Fruit fly (Drosophila melanogaster) whole organism, embryonic: ENCODE data around the gene armi.

Experiments
- Antp ChIP-seq: fragments of 200-800 bp; sonication (Bioruptor generic); optimal IDR thresholded peaks from 3 replicates; lab custom pipeline; 2016; ENCODE audit warnings: missing biosample characterization, missing genetic modification characterization
- Atf-2 ChIP-seq: fragments of 200-800 bp; sonication (Bioruptor generic); optimal IDR thresholded peaks from 2 replicates; lab custom pipeline; 2016; ENCODE audit warnings: missing biosample characterization, missing genetic modification characterization
- Blimp-1 ChIP-seq: fragments of 200-800 bp; sonication (Bioruptor generic); optimal IDR thresholded peaks from 3 replicates; lab custom pipeline; 2018; ENCODE audit warnings: missing biosample characterization, missing genetic modification characterization, mild to moderate bottlenecking, moderate library complexity, missing genetic modification reagents
- C15 ChIP-seq: fragments of 200-800 bp; sonication (Bioruptor generic); IDR thresholded peaks from 3 replicates; pipeline ENCODE4 v1.3.6; 2022; ENCODE audit warnings: missing biosample characterization, missing genetic modification characterization
- CG11398 ChIP-seq: fragments of 200-800 bp; sonication (Bioruptor generic); optimal IDR thresholded peaks from 2 replicates; lab custom pipeline; 2016; ENCODE audit warnings: missing biosample characterization, missing genetic modification characterization
- CG12744 ChIP-seq: fragments of 200-800 bp; sonication (Bioruptor generic); optimal IDR thresholded peaks from 2 replicates; lab custom pipeline; 2016; ENCODE audit warnings: missing biosample characterization, missing genetic modification characterization
- CG14965 ChIP-seq: fragments of 200-800 bp; sonication (Bioruptor generic); optimal IDR thresholded peaks from 2 replicates; lab custom pipeline; 2016; ENCODE audit warnings: missing biosample characterization, missing genetic modification characterization, borderline replicate concordance
- CG15269 ChIP-seq: fragments of 200-800 bp; sonication (Bioruptor generic); optimal IDR thresholded peaks from 2 replicates; lab custom pipeline; 2018; ENCODE audit warnings: missing biosample characterization, mild to moderate bottlenecking, missing genetic modification characterization, moderate library complexity
- CG1603 ChIP-seq: fragments of 200-800 bp; sonication (Bioruptor generic); optimal IDR thresholded peaks from 2 replicates; lab custom pipeline; 2019; ENCODE audit warnings: missing biosample characterization, mild to moderate bottlenecking, missing genetic modification characterization, moderate library complexity
- CG16779 ChIP-seq: fragments of 200-800 bp; sonication (Bioruptor generic); IDR thresholded peaks from 2 replicates; pipeline ENCODE4 v1.3.6; 2022; ENCODE audit warnings: missing biosample characterization, missing genetic modification characterization
- CG18619 ChIP-seq: fragments of 200-800 bp; sonication (Bioruptor generic); optimal IDR thresholded peaks from 3 replicates; lab custom pipeline; 2017; ENCODE audit warnings: missing biosample characterization, mild to moderate bottlenecking, missing genetic modification characterization
- CG2678 ChIP-seq: fragments of 200-800 bp; sonication (Bioruptor generic); optimal IDR thresholded peaks from 3 replicates; lab custom pipeline; 2019; ENCODE audit warnings: missing biosample characterization, mild to moderate bottlenecking, missing genetic modification characterization, moderate library complexity
- CG31224 ChIP-seq: fragments of 200-800 bp; sonication (Bioruptor generic); IDR thresholded peaks from 2 replicates; pipeline ENCODE4 v1.3.6; 2022; ENCODE audit warnings: missing biosample characterization, missing genetic modification characterization
- CG34422 ChIP-seq: fragments of 200-800 bp; sonication (Bioruptor generic); IDR thresholded peaks from 3 replicates; pipeline ENCODE4 v1.3.6; 2022; ENCODE audit warnings: missing biosample characterization, missing genetic modification characterization
- CG4617 ChIP-seq: fragments of 200-800 bp; sonication (Bioruptor generic); optimal IDR thresholded peaks from 3 replicates; lab custom pipeline; 2016; ENCODE audit warnings: missing biosample characterization, missing genetic modification characterization, borderline replicate concordance
- CG4820 ChIP-seq: fragments of 200-800 bp; sonication (Bioruptor generic); optimal IDR thresholded peaks from 3 replicates; lab custom pipeline; 2016; ENCODE audit warnings: missing biosample characterization, missing genetic modification characterization
- CG6272 ChIP-seq: fragments of 200-800 bp; sonication (Bioruptor generic); IDR thresholded peaks from 2 replicates; pipeline ENCODE4 v1.3.6; 2022; ENCODE audit warnings: missing biosample characterization, missing genetic modification characterization
- CG6791 ChIP-seq: fragments of 200-800 bp; sonication (Bioruptor generic); IDR thresholded peaks from 3 replicates; pipeline ENCODE4 v1.3.6; 2022; ENCODE audit warnings: missing biosample characterization, missing genetic modification characterization; ENCODE audit not compliant: partially characterized antibody
- CG8290 ChIP-seq, 3 experiments: fragments of 200-800 bp; sonication (Bioruptor generic); optimal IDR thresholded peaks; 2 replicates each; lab custom pipeline; 2016 to 2019; ENCODE audit warnings: missing biosample characterization in 3 of 3, missing genetic modification characterization in 3 of 3, mild to moderate bottlenecking in 2 of 3, moderate library complexity in 1 of 3
- CG8388 ChIP-seq: fragments of 200-800 bp; sonication (Bioruptor generic); optimal IDR thresholded peaks from 2 replicates; lab custom pipeline; 2019; ENCODE audit warnings: missing biosample characterization, mild to moderate bottlenecking, missing genetic modification characterization, moderate library complexity
- CG8924 ChIP-seq: fragments of 200-800 bp; optimal IDR thresholded peaks from 3 replicates; lab custom pipeline; 2019; ENCODE audit warnings: missing biosample characterization, mild to moderate bottlenecking, missing genetic modification characterization, moderate library complexity
- CkIIα-i1 ChIP-seq: fragments of 200-800 bp; sonication (Bioruptor generic); IDR thresholded peaks from 2 replicates; pipeline ENCODE4 v1.3.6; 2022; ENCODE audit warnings: missing biosample characterization, missing genetic modification characterization
- Dip3 ChIP-seq: fragments of 200-800 bp; sonication (Bioruptor generic); optimal IDR thresholded peaks from 3 replicates; lab custom pipeline; 2016; ENCODE audit warnings: missing biosample characterization, missing genetic modification characterization
- Ets65A ChIP-seq: fragments of 200-800 bp; sonication (Bioruptor generic); peaks from one replicate; lab custom pipeline; 2016; ENCODE audit warnings: missing biosample characterization, missing genetic modification characterization
- GATAe ChIP-seq: fragments of 200-800 bp; sonication (Bioruptor generic); conservative IDR thresholded peaks from 2 replicates; pipeline ENCODE4 v1.3.6; 2022; ENCODE audit warnings: missing biosample characterization, missing genetic modification characterization
- HHEX ChIP-seq: fragments of 200-800 bp; sonication (Bioruptor generic); optimal IDR thresholded peaks from 3 replicates; lab custom pipeline; 2017; ENCODE audit warnings: missing biosample characterization, mild to moderate bottlenecking, missing genetic modification characterization, missing genetic modification reagents
- HLH4C ChIP-seq: fragments of 200-800 bp; sonication (Bioruptor generic); IDR thresholded peaks from 3 replicates; pipeline ENCODE4 v1.3.6; 2022; ENCODE audit warnings: missing biosample characterization, missing genetic modification characterization; ENCODE audit not compliant: partially characterized antibody
- HmgZ ChIP-seq: fragments of 200-800 bp; sonication (Bioruptor generic); optimal IDR thresholded peaks from 2 replicates; lab custom pipeline; 2018; ENCODE audit warnings: missing biosample characterization, mild to moderate bottlenecking, missing genetic modification characterization
- NFAT ChIP-seq: fragments of 200-800 bp; sonication (Bioruptor generic); IDR thresholded peaks from 2 replicates; pipeline ENCODE4 v1.3.6; 2022; ENCODE audit warnings: missing biosample characterization, missing genetic modification characterization
- Ravus ChIP-seq: fragments of 200-800 bp; sonication (Bioruptor generic); IDR thresholded peaks from 2 replicates; pipeline ENCODE4 v1.3.6; 2022; ENCODE audit warnings: missing biosample characterization, missing genetic modification characterization
- Side ChIP-seq: fragments of 200-800 bp; sonication (Bioruptor generic); optimal IDR thresholded peaks from 2 replicates; lab custom pipeline; 2016; ENCODE audit warnings: missing biosample characterization, missing genetic modification characterization
- TFAM ChIP-seq: fragments of 200-800 bp; sonication (Bioruptor generic); optimal IDR thresholded peaks from 2 replicates; lab custom pipeline; 2017; ENCODE audit warnings: missing biosample characterization, missing genetic modification characterization, inconsistent platforms
- btn ChIP-seq: fragments of 200-800 bp; sonication (Bioruptor generic); optimal IDR thresholded peaks from 2 replicates; lab custom pipeline; 2016; ENCODE audit warnings: missing biosample characterization, missing genetic modification characterization
- cas ChIP-seq: fragments of 200-800 bp; sonication (Bioruptor generic); IDR thresholded peaks from 2 replicates; pipeline ENCODE4 v1.3.6; 2022; ENCODE audit warnings: missing biosample characterization, missing genetic modification characterization
- chinmo ChIP-seq: fragments of 200-800 bp; sonication (Bioruptor generic); IDR thresholded peaks from 4 replicates; pipeline ENCODE4 v1.3.6; 2022; ENCODE audit warnings: missing biosample characterization, missing genetic modification characterization; ENCODE audit not compliant: partially characterized antibody
- dm ChIP-seq: fragments of 200-800 bp; sonication (Bioruptor generic); optimal IDR thresholded peaks from 3 replicates; lab custom pipeline; 2016; ENCODE audit warnings: missing biosample characterization, missing genetic modification characterization
- en ChIP-seq: fragments of 200-800 bp; sonication (Bioruptor generic); optimal IDR thresholded peaks from 2 replicates; lab custom pipeline; 2016; ENCODE audit warnings: missing biosample characterization, missing genetic modification characterization
- ewg ChIP-seq: fragments of 200-800 bp; sonication (Bioruptor generic); optimal IDR thresholded peaks from 3 replicates; lab custom pipeline; 2017; ENCODE audit warnings: mild to moderate bottlenecking, missing biosample characterization, missing genetic modification reagents, missing genetic modification characterization
- fd3F ChIP-seq: fragments of 200-800 bp; sonication (Bioruptor generic); optimal IDR thresholded peaks from 2 replicates; lab custom pipeline; 2018; ENCODE audit warnings: missing biosample characterization, mild to moderate bottlenecking, missing genetic modification characterization, moderate library complexity
- her ChIP-seq: fragments of 200-800 bp; sonication (Bioruptor generic); optimal IDR thresholded peaks from 2 replicates; lab custom pipeline; 2016; ENCODE audit warnings: missing biosample characterization, missing genetic modification characterization
- lov ChIP-seq, 2 experiments: fragments of 200-800 bp in 1 of 2; fragments of >200 bp in 1 of 2; sonication (Bioruptor generic) in 1 of 2; IDR thresholded peaks in 1 of 2; optimal IDR thresholded peaks in 1 of 2; 2 replicates in 1 of 2; 3 replicates in 1 of 2; pipeline versions ENCODE4 v1.3.6 to Lab custom; 2017 to 2022; ENCODE audit warnings: missing biosample characterization in 1 of 2, missing genetic modification characterization in 1 of 2
- nerfin-2 ChIP-seq: fragments of 200-800 bp; sonication (Bioruptor generic); IDR thresholded peaks from 2 replicates; pipeline ENCODE4 v1.3.6; 2022; ENCODE audit warnings: missing biosample characterization, missing genetic modification characterization; ENCODE audit not compliant: partially characterized antibody
- nmo ChIP-seq: fragments of 200-800 bp; sonication (Bioruptor generic); optimal IDR thresholded peaks from 2 replicates; lab custom pipeline; 2018; ENCODE audit warnings: missing biosample characterization, mild to moderate bottlenecking, missing genetic modification characterization, moderate library complexity
- pum ChIP-seq: fragments of 200-800 bp; sonication (Bioruptor generic); optimal IDR thresholded peaks from 2 replicates; lab custom pipeline; 2016; ENCODE audit warnings: missing biosample characterization, missing genetic modification characterization
- sens-2 ChIP-seq: fragments of 200-800 bp; sonication (Bioruptor generic); IDR thresholded peaks from 2 replicates; pipeline ENCODE4 v1.3.6; 2022; ENCODE audit warnings: missing biosample characterization, missing genetic modification characterization
- slbo ChIP-seq: fragments of 200-800 bp; sonication (Bioruptor generic); IDR thresholded peaks from 2 replicates; pipeline ENCODE4 v1.3.6; 2022; ENCODE audit warnings: missing biosample characterization, missing genetic modification characterization
- slp2 ChIP-seq: fragments of 200-800 bp; sonication (Bioruptor generic); optimal IDR thresholded peaks from 2 replicates; lab custom pipeline; 2016; ENCODE audit warnings: missing biosample characterization, missing genetic modification characterization
- sob ChIP-seq: fragments of 200-800 bp; sonication (Bioruptor generic); IDR thresholded peaks from 2 replicates; pipeline ENCODE4 v1.3.6; 2022; ENCODE audit warnings: missing biosample characterization, missing genetic modification characterization
- sug ChIP-seq: fragments of 200-800 bp; optimal IDR thresholded peaks from 2 replicates; lab custom pipeline; 2019; ENCODE audit warnings: missing biosample characterization, mild to moderate bottlenecking, missing genetic modification characterization, moderate library complexity
- wor ChIP-seq: fragments of 200-800 bp; sonication (Bioruptor generic); IDR thresholded peaks from 2 replicates; pipeline ENCODE4 v1.3.6; 2022; ENCODE audit warnings: missing biosample characterization, missing genetic modification characterization
- z ChIP-seq: fragments of 200-800 bp; sonication (Bioruptor generic); IDR thresholded peaks from 3 replicates; pipeline ENCODE4 v1.3.6; 2022; ENCODE audit warnings: missing biosample characterization, missing genetic modification characterization

armi gene

dm6 chr3L:3417759-3418158 lies 43.4 kb upstream of the armi start (continued):
- no peak for TF ChIP-seq CG8290 (GFP tag; optimal IDR thresholded peaks at IDR 0.05; lab: Kevin White, UChicago)
- TF ChIP-seq CG8290 (tag; optimal IDR thresholded peaks at IDR 0.05; lab: Kevin White, UChicago): peak in 1 of 2 experiments; percentile 61
- TF ChIP-seq CkIIα-i1: no peak
- no peak for TF ChIP-seq HHEX (GFP tag; lab: Kevin White, UChicago)
- TF ChIP-seq HmgZ (tag; lab: Kevin White, UChicago): no peak
- TF ChIP-seq pum (GFP tag; lab: Kevin White, UChicago): no peak
- no peak for TF ChIP-seq Side (GFP tag; lab: Kevin White, UChicago)
- TF ChIP-seq nmo (GFP tag; lab: Kevin White, UChicago): no peak
- TF ChIP-seq dm (GFP tag; lab: Kevin White, UChicago): no peak
- TF ChIP-seq CG4617 (GFP tag; lab: Kevin White, UChicago): no peak
- TF ChIP-seq CG34422 (GFP tag; lab: Robert Waterston, UW): peak; percentile 21; the same call in 1 of the 3 replicates
- TF ChIP-seq CG18619 (GFP tag; lab: Kevin White, UChicago): no peak
- TF ChIP-seq CG15269: no peak
- no peak for TF ChIP-seq sens-2 (GFP tag; lab: Robert Waterston, UW)
- peak; percentile 26 for TF ChIP-seq CG8924 (tag; lab: Kevin White, UChicago)
- 0 out of 2 replicates have a peak, but pooled peaks have one; percentile 50 for TF ChIP-seq sob (GFP tag; lab: Robert Waterston, UW)
- TF ChIP-seq CG16779 (GFP tag; lab: Robert Waterston, UW): no peak
- TF ChIP-seq btn (GFP tag; lab: Kevin White, UChicago): no peak
- no peak for TF ChIP-seq NFAT (GFP tag; lab: Robert Waterston, UW)
- TF ChIP-seq slp2 (GFP tag; lab: Kevin White, UChicago): no peak
- no peak for TF ChIP-seq chinmo
- TF ChIP-seq Blimp-1 (GFP tag; lab: Kevin White, UChicago): no peak
- no peak for TF ChIP-seq nerfin-2 (GFP tag; lab: Robert Waterston, UW)
- no peak for TF ChIP-seq cas (GFP tag; lab: Robert Waterston, UW)
- no peak for TF ChIP-seq wor (GFP tag; lab: Robert Waterston, UW)
- TF ChIP-seq CG2678 (tag; lab: Kevin White, UChicago): no peak
- TF ChIP-seq C15 (GFP tag; lab: Robert Waterston, UW): no peak
- TF ChIP-seq TFAM (GFP tag; lab: Kevin White, UChicago): no peak
- peak; percentile 31; the same call in 1 of the 3 replicates for TF ChIP-seq HLH4C
- TF ChIP-seq CG12744 (GFP tag; lab: Kevin White, UChicago): no peak
- no peak for TF ChIP-seq CG11398 (GFP tag; lab: Kevin White, UChicago)
- TF ChIP-seq CG4820 (GFP tag; lab: Kevin White, UChicago): no peak
- no peak for TF ChIP-seq fd3F
- TF ChIP-seq slbo (GFP tag; lab: Robert Waterston, UW): peak; percentile 22; the same call in 1 of the 2 replicates
- TF ChIP-seq lov (optimal IDR thresholded peaks at IDR 0.05; lab: Kevin White, UChicago): no peak
- TF ChIP-seq lov (GFP tag; IDR thresholded peaks at IDR 0.05; lab: Robert Waterston, UW): peak; percentile 46; the same call in 1 of the 3 replicates
- no peak for TF ChIP-seq CG6272 (GFP tag; lab: Robert Waterston, UW)
- TF ChIP-seq z: no peak
- TF ChIP-seq Ravus: no peak
- TF ChIP-seq CG6791 (GFP tag; lab: Robert Waterston, UW): peak; percentile 54; the same call in 2 of the 3 replicates
- no peak for TF ChIP-seq CG8388 (GFP tag; lab: Kevin White, UChicago)
- TF ChIP-seq Dip3 (GFP tag; lab: Kevin White, UChicago): no peak
- no peak for TF ChIP-seq Ets65A (GFP tag; lab: Kevin White, UChicago)
- no peak for TF ChIP-seq CG1603 (tag; lab: Kevin White, UChicago)
- TF ChIP-seq CG31224 (GFP tag; lab: Robert Waterston, UW): no peak
- TF ChIP-seq Antp (GFP tag; lab: Kevin White, UChicago): no peak
- TF ChIP-seq Atf-2 (GFP tag; lab: Kevin White, UChicago): no peak
- TF ChIP-seq GATAe (GFP tag; lab: Robert Waterston, UW): no peak
- TF ChIP-seq en (GFP tag; lab: Kevin White, UChicago): no peak
- TF ChIP-seq ewg (GFP tag; lab: Kevin White, UChicago): no peak
- TF ChIP-seq her: peak; percentile 97
- no peak for TF ChIP-seq sug (tag; lab: Kevin White, UChicago)
- TF ChIP-seq CG14965: no peak
